Fruit fly (Drosophila melanogaster): ENCODE data around the gene RpS5b.

DNA sequence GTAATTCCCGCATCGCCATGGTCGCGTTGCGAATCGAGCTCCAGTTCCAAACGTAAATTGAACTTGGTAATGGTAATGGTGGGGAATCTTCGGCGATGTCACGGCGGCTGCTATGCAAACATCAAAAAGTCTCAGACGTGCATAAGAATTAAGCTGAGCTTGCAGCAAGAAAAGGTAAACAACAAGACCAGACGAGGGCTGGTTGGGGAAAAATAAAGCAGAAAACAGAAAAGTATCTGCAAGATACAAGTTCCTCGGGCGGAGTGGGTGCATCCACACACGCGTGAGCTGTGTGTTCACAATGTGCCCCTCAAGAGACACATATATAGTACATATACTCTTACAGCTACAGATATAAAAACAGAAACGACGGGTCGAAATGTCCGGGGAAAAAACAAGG is 48.8 kb downstream of the RpS5b start:
- TF ChIP-seq Sin3A (optimal IDR thresholded peaks at IDR 0.05) (no peak), h (optimal IDR thresholded peaks at IDR 0.05) (no peak), psq (optimal IDR thresholded peaks at IDR 0.05) (no peak), insv (optimal IDR thresholded peaks at IDR 0.05) (no peak), Myc (optimal IDR thresholded peaks at IDR 0.05) (no peak)
